Worm (Caenorhabditis elegans): Measurements from ENCODE around the gene trip-4.

DNA sequence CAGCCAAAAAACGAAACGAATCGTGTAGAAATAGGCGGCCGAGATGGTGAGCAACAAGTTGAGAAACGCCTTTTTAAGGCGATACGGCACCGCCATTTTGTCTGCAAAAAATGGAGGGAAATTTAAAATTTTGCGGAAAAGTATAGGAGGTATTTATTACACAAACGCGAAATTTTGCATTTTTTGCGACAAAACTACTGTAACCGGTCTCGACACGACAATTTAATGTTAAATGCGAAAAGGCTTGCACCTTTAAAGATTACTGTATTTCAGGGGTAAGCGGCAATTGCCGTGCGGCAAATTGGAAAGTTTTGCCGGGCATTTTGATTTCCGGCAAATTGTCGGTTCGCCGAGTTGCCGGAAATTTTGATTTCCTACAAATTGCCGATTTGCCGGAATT is 32.4 kb downstream of the trip-4 start, which contains the start of gene Y53F4B.18:
- no peak for TF ChIP-seq hmbx-1 (tag; optimal IDR thresholded peaks at IDR 0.05)
- no peak for TF ChIP-seq ama-1 (optimal IDR thresholded peaks at IDR 0.05)
- TF ChIP-seq ceh-36 (tag; optimal IDR thresholded peaks at IDR 0.05) = no peak
- TF ChIP-seq tbx-11 (GFP tag; IDR thresholded peaks at IDR 0.05) = no peak
- TF ChIP-seq sea-1 (GFP tag; conservative IDR thresholded peaks at IDR 0.05) = no peak
